Worm (Caenorhabditis elegans): ENCODE data around the gene W09H1.1.

DNA sequence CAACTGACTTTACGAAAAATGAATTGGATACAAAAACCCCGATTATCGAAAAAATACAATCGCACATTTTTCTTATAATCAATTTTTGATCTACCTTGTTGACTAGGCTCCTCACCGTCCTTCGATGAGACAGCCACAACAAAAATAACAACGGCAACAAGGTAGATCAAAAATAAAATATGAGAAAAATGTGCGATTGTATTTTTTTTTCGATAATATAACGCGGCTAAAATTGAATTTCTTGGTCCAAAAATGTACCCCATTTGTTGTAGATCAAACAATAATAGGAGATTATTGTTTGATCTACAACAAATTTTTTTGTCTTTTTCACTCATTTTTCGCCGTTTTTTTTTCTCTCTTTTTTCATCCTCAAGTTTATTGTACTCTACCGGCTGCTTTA is 50.8 kb downstream of the W09H1.1 start:
- TF ChIP-seq nhr-41 (GFP tag; IDR thresholded peaks at IDR 0.05): no peak
- no peak for TF ChIP-seq jun-1 (tag; optimal IDR thresholded peaks at IDR 0.05)
- TF ChIP-seq fos-1 (tag; optimal IDR thresholded peaks at IDR 0.05): no peak
- no peak for TF ChIP-seq F44E2.7 (GFP tag; IDR thresholded peaks at IDR 0.05)
- no peak for TF ChIP-seq F49E8.2 (tag; optimal IDR thresholded peaks at IDR 0.05; ENCODE audit: borderline replicate concordance)
- TF ChIP-seq lin-39 (tag; optimal IDR thresholded peaks at IDR 0.05): no peak
- no peak for TF ChIP-seq nhr-76 (tag; optimal IDR thresholded peaks at IDR 0.05)
- TF ChIP-seq dpl-1 (GFP tag; optimal IDR thresholded peaks at IDR 0.05): no peak
- TF ChIP-seq aly-2 (tag; optimal IDR thresholded peaks at IDR 0.05): no peak
- TF ChIP-seq egl-27 (tag; optimal IDR thresholded peaks at IDR 0.05): no peak
